Worm (Caenorhabditis elegans) whole organism, early embryonic: ENCODE data around the gene ssup-72.

ENCODE experiments used
- ama-1 ChIP-seq: fragments of 150-350 bp; optimal IDR thresholded peaks from 2 replicates; lab custom pipeline; 2014
- hmbx-1 ChIP-seq: sonication (generic microtip); optimal IDR thresholded peaks from 2 replicates; lab custom pipeline; 2016; ENCODE audit warnings: mild to moderate bottlenecking, missing genetic modification characterization, missing compliant biosample characterization
- tra-4 ChIP-seq: sonication (generic microtip); optimal IDR thresholded peaks from 2 replicates; lab custom pipeline; 2017; ENCODE audit warnings: missing genetic modification characterization, missing compliant biosample characterization

- no peak for TF ChIP-seq tra-4 (tag; lab: Kevin White, UChicago)
- no peak for TF ChIP-seq ama-1 (lab: Kevin White, UChicago)
- TF ChIP-seq hmbx-1 (tag; lab: Kevin White, UChicago), result no peak
Measured at ce11 chrII:6788672-6789298, 12.4 kb downstream of the ssup-72 start, which contains the start of gene T13C2.3.
